Fruit fly (Drosophila melanogaster): ENCODE measurements around the gene ND-SGDH.
A peak's percentile ranks its signal among the peaks of the same experiment; 100 is the strongest.

Gene ND-SGDH

dm6 chr3L:12163693-12164092 is 25.3 kb upstream of the ND-SGDH start, which contains the start of gene CG9760 (continued):
- no peak for TF ChIP-seq Hr38 (GFP tag; optimal IDR thresholded peaks at IDR 0.05)
- no peak for TF ChIP-seq CG3032 (tag; optimal IDR thresholded peaks at IDR 0.05)
- TF ChIP-seq cyc (GFP tag; optimal IDR thresholded peaks at IDR 0.05) = no peak
- TF ChIP-seq spab (GFP tag; optimal IDR thresholded peaks at IDR 0.05) = no peak
- TF ChIP-seq CG32006 (GFP tag; optimal IDR thresholded peaks at IDR 0.05) = peak; percentile 14

- TF ChIP-seq Eip75B (GFP tag; optimal IDR thresholded peaks at IDR 0.05) (no peak), CG1621 (tag; optimal IDR thresholded peaks at IDR 0.05) (no peak), CG6854 (GFP tag; optimal IDR thresholded peaks at IDR 0.05) (no peak)
These were observed 24.7 kb upstream of the ND-SGDH start for dm6 chr3L:12163082-12163481.

dm6 chr3L:12162156-12162682 is 23.8 kb upstream of the ND-SGDH start:
- TF ChIP-seq CG9139 (GFP tag; optimal IDR thresholded peaks at IDR 0.05) = no peak

DNA sequence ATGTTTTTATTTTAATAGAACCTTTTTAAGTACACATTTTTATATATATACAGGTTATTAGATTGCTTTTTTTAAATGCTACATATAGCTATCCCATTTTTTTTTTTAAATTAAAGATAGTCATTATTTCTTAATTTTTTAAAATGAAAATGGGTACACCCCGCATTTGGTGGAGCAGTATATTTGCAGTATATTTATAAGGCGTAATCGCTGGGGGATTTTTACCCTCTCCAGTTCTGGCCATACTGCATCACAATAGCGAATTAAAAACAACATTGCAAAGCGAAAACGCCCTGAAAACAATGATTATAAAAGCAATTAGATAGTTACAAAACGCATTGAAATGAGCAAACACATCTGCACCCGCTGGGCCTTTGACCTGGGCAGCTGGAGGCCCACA is 10.6 kb upstream of the ND-SGDH start, which contains the start of gene CG32099:
CG32099 (plus strand) TSS at position 250 of the 400 bp plus-strand sequence.
- TF ChIP-seq CG10631 (GFP tag; optimal IDR thresholded peaks at IDR 0.05) (no peak), lz (GFP tag; optimal IDR thresholded peaks at IDR 0.05) (no peak), CG8319 (GFP tag; optimal IDR thresholded peaks at IDR 0.05) (no peak), Hr39 (GFP tag; optimal IDR thresholded peaks at IDR 0.05) (no peak), Met (GFP tag; optimal IDR thresholded peaks at IDR 0.05) (no peak), Eip75B (GFP tag; optimal IDR thresholded peaks at IDR 0.05) (no peak), Gug (GFP tag; IDR thresholded peaks at IDR 0.05) (no peak), Lpt (GFP tag; optimal IDR thresholded peaks at IDR 0.05) (no peak), CG8119 (GFP tag; IDR thresholded peaks at IDR 0.05) (no peak), CG1621 (tag; optimal IDR thresholded peaks at IDR 0.05) (no peak), Hr4 (GFP tag; optimal IDR thresholded peaks at IDR 0.05) (no peak), CG11762 (GFP tag; optimal IDR thresholded peaks at IDR 0.05; ENCODE audit: insufficient read depth) (no peak), Sox102F (GFP tag; optimal IDR thresholded peaks at IDR 0.05) (no peak), CG6808 (GFP tag; optimal IDR thresholded peaks at IDR 0.05) (no peak), Sox14 (GFP tag; optimal IDR thresholded peaks at IDR 0.05) (no peak), CG6276 (GFP tag; optimal IDR thresholded peaks at IDR 0.05) (no peak), ss (GFP tag; optimal IDR thresholded peaks at IDR 0.05) (no peak), net (GFP tag; optimal IDR thresholded peaks at IDR 0.05) (no peak), Eip93F (GFP tag; optimal IDR thresholded peaks at IDR 0.05) (no peak)

dm6 chr3L:12146970-12147369 is 8.6 kb upstream of the ND-SGDH start:
- TF ChIP-seq CG32006 (GFP tag; optimal IDR thresholded peaks at IDR 0.05) = no peak
- TF ChIP-seq fd59A (GFP tag; optimal IDR thresholded peaks at IDR 0.05) = no peak
- no peak for TF ChIP-seq Sox102F (GFP tag; optimal IDR thresholded peaks at IDR 0.05)
- TF ChIP-seq CG11902 (GFP tag; optimal IDR thresholded peaks at IDR 0.05) = no peak
- no peak for TF ChIP-seq Met (GFP tag; optimal IDR thresholded peaks at IDR 0.05)
- TF ChIP-seq CG10669 (GFP tag; optimal IDR thresholded peaks at IDR 0.05) = no peak
- no peak for TF ChIP-seq Ets21C (GFP tag; optimal IDR thresholded peaks at IDR 0.05)
- no peak for TF ChIP-seq esn (GFP tag; optimal IDR thresholded peaks at IDR 0.05)
- no peak for TF ChIP-seq lz (GFP tag; optimal IDR thresholded peaks at IDR 0.05)
- no peak for TF ChIP-seq Eip75B (GFP tag; optimal IDR thresholded peaks at IDR 0.05)
- TF ChIP-seq Gug (GFP tag; IDR thresholded peaks at IDR 0.05) = no peak
- TF ChIP-seq Ets96B (tag; optimal IDR thresholded peaks at IDR 0.05) = no peak
- TF ChIP-seq net (GFP tag; optimal IDR thresholded peaks at IDR 0.05) = no peak
- no peak for TF ChIP-seq CG8632 (GFP tag; optimal IDR thresholded peaks at IDR 0.05)
- no peak for TF ChIP-seq CG15336 (GFP tag; IDR thresholded peaks at IDR 0.05)

Measured in whole organism, prepupa.